Fruit fly (Drosophila melanogaster) whole organism, embryonic: ENCODE data around the gene drn.

Experiments used
- Adf1 ChIP-seq: fragments of 200-800 bp; sonication (Bioruptor generic); IDR thresholded peaks from 2 replicates; pipeline ENCODE4 v1.3.6; 2022; ENCODE audit warnings: missing biosample characterization, missing genetic modification characterization
- Blimp-1 ChIP-seq: fragments of 200-800 bp; sonication (Bioruptor generic); optimal IDR thresholded peaks from 3 replicates; lab custom pipeline; 2018; ENCODE audit warnings: missing biosample characterization, missing genetic modification characterization, mild to moderate bottlenecking, moderate library complexity, missing genetic modification reagents
- BtbVII ChIP-seq: fragments of 200-800 bp; sonication (Bioruptor generic); optimal IDR thresholded peaks from 3 replicates; lab custom pipeline; 2017; ENCODE audit warnings: missing biosample characterization, mild to moderate bottlenecking, missing genetic modification characterization
- Bteb2 ChIP-seq: fragments of 200-800 bp; sonication (Bioruptor generic); optimal IDR thresholded peaks from 2 replicates; lab custom pipeline; 2016; ENCODE audit warnings: missing biosample characterization, missing genetic modification characterization
- CG12659 ChIP-seq: fragments of 200-800 bp; sonication (Bioruptor generic); optimal IDR thresholded peaks from 3 replicates; lab custom pipeline; 2017; ENCODE audit warnings: mild to moderate bottlenecking, missing biosample characterization, missing genetic modification reagents, missing genetic modification characterization
- CG13424 ChIP-seq: fragments of 200-800 bp; sonication (Bioruptor generic); optimal IDR thresholded peaks from 2 replicates; lab custom pipeline; 2019; ENCODE audit warnings: missing biosample characterization, mild to moderate bottlenecking, missing genetic modification characterization, moderate library complexity
- CG14441 ChIP-seq: fragments of 200-800 bp; sonication (Bioruptor generic); IDR thresholded peaks from 2 replicates; pipeline ENCODE4 v1.3.6; 2022; ENCODE audit warnings: missing biosample characterization, missing genetic modification characterization
- CG15073 ChIP-seq: fragments of 200-800 bp; sonication (Bioruptor generic); optimal IDR thresholded peaks from 2 replicates; lab custom pipeline; 2016; ENCODE audit warnings: missing biosample characterization, missing genetic modification characterization
- CG30020 ChIP-seq: fragments of 200-800 bp; optimal IDR thresholded peaks from 2 replicates; lab custom pipeline; 2019; ENCODE audit warnings: missing biosample characterization, mild to moderate bottlenecking, missing genetic modification characterization, moderate library complexity
- CG3163 ChIP-seq: fragments of 200-800 bp; sonication (Bioruptor generic); optimal IDR thresholded peaks from 3 replicates; lab custom pipeline; 2016; ENCODE audit warnings: missing biosample characterization, missing genetic modification characterization
- CG34376 ChIP-seq: fragments of 200-800 bp; sonication (Bioruptor generic); optimal IDR thresholded peaks from 2 replicates; lab custom pipeline; 2018; ENCODE audit warnings: missing biosample characterization, mild to moderate bottlenecking, missing genetic modification characterization
- CG7271 ChIP-seq: fragments of 200-800 bp; sonication (Bioruptor generic); optimal IDR thresholded peaks from 2 replicates; lab custom pipeline; 2018; ENCODE audit warnings: missing biosample characterization, mild to moderate bottlenecking, missing genetic modification characterization, moderate library complexity
- Ets65A ChIP-seq: fragments of 200-800 bp; sonication (Bioruptor generic); peaks from one replicate; lab custom pipeline; 2016; ENCODE audit warnings: missing biosample characterization, missing genetic modification characterization
- Fer1 ChIP-seq: fragments of 200-800 bp; sonication (Bioruptor generic); optimal IDR thresholded peaks from 2 replicates; lab custom pipeline; 2017; ENCODE audit warnings: missing biosample characterization, mild to moderate bottlenecking, missing genetic modification characterization
- Hey ChIP-seq: fragments of 200-800 bp; sonication (Bioruptor generic); optimal IDR thresholded peaks from 3 replicates; lab custom pipeline; 2018; ENCODE audit warnings: missing biosample characterization, mild to moderate bottlenecking, missing genetic modification characterization
- Hmx ChIP-seq: fragments of 200-800 bp; sonication (Bioruptor generic); optimal IDR thresholded peaks from 2 replicates; lab custom pipeline; 2016; ENCODE audit warnings: missing biosample characterization, missing genetic modification characterization
- Hr3 ChIP-seq: fragments of 200-800 bp; sonication (Bioruptor generic); optimal IDR thresholded peaks from 3 replicates; lab custom pipeline; 2016; ENCODE audit warnings: missing biosample characterization, missing genetic modification characterization
- Kr ChIP-seq: fragments of 200-800 bp; sonication (Bioruptor generic); optimal IDR thresholded peaks from 2 replicates; lab custom pipeline; 2017; ENCODE audit warnings: missing biosample characterization, mild to moderate bottlenecking, missing genetic modification characterization
- Nf-YA ChIP-seq: fragments of 200-800 bp; sonication (Bioruptor generic); IDR thresholded peaks from 2 replicates; pipeline ENCODE4 v1.3.6; 2022; ENCODE audit warnings: missing biosample characterization, missing genetic modification characterization
- Sox102F ChIP-seq: fragments of 200-800 bp; sonication (Bioruptor generic); optimal IDR thresholded peaks from 2 replicates; lab custom pipeline; 2018; ENCODE audit warnings: missing biosample characterization, mild to moderate bottlenecking, missing genetic modification characterization, moderate library complexity
- abd-A ChIP-seq: fragments of 200-800 bp; sonication (Bioruptor generic); optimal IDR thresholded peaks from 3 replicates; lab custom pipeline; 2019; ENCODE audit warnings: missing biosample characterization, mild to moderate bottlenecking, missing genetic modification characterization, moderate library complexity
- aop ChIP-seq: fragments of 200-800 bp; sonication (Bioruptor generic); IDR thresholded peaks from 2 replicates; pipeline ENCODE4 v1.3.6; 2022; ENCODE audit warnings: missing biosample characterization, missing genetic modification characterization
- ap ChIP-seq: fragments of 200-800 bp; sonication (Bioruptor generic); IDR thresholded peaks from 2 replicates; pipeline ENCODE4 v1.3.6; 2022; ENCODE audit warnings: missing biosample characterization, missing genetic modification characterization
- ash1 ChIP-seq: fragments of 200-800 bp; sonication (Bioruptor generic); optimal IDR thresholded peaks from 2 replicates; lab custom pipeline; 2018; ENCODE audit warnings: missing biosample characterization, mild to moderate bottlenecking, missing genetic modification characterization
- az2 ChIP-seq: fragments of 200-800 bp; sonication (Bioruptor generic); optimal IDR thresholded peaks from 3 replicates; lab custom pipeline; 2016; ENCODE audit warnings: missing biosample characterization, missing genetic modification characterization
- cg ChIP-seq: fragments of 200-800 bp; sonication (Bioruptor generic); optimal IDR thresholded peaks from 3 replicates; lab custom pipeline; 2019; ENCODE audit warnings: missing biosample characterization, mild to moderate bottlenecking, missing genetic modification characterization, moderate library complexity
- dan ChIP-seq: fragments of 200-800 bp; sonication (Bioruptor generic); IDR thresholded peaks from 2 replicates; pipeline ENCODE4 v1.3.6; 2022; ENCODE audit warnings: missing biosample characterization, missing genetic modification characterization
- disco-r ChIP-seq: fragments of 200-800 bp; sonication (Bioruptor generic); optimal IDR thresholded peaks from 2 replicates; lab custom pipeline; 2016; ENCODE audit warnings: missing biosample characterization, missing genetic modification characterization
- dmrt11E ChIP-seq: fragments of 200-800 bp; sonication (Bioruptor generic); optimal IDR thresholded peaks from 3 replicates; lab custom pipeline; 2018; ENCODE audit warnings: missing biosample characterization, mild to moderate bottlenecking, missing genetic modification characterization, moderate library complexity
- emc ChIP-seq: fragments of 200-800 bp; sonication (Bioruptor generic); optimal IDR thresholded peaks from 2 replicates; lab custom pipeline; 2016; ENCODE audit warnings: missing biosample characterization, missing genetic modification characterization
- fd64A ChIP-seq: fragments of 200-800 bp; sonication (Bioruptor generic); optimal IDR thresholded peaks from 3 replicates; lab custom pipeline; 2018; ENCODE audit warnings: missing biosample characterization, mild to moderate bottlenecking, missing genetic modification characterization
- grn ChIP-seq: fragments of 200-800 bp; sonication (Bioruptor generic); optimal IDR thresholded peaks from 3 replicates; lab custom pipeline; 2017; ENCODE audit warnings: missing biosample characterization, missing genetic modification characterization
- hth ChIP-seq: fragments of >200 bp; optimal IDR thresholded peaks from 2 replicates; lab custom pipeline; 2017; ENCODE audit warnings: inconsistent platforms
- insv ChIP-seq, 2 experiments: fragments of 200-800 bp; sonication (Bioruptor generic); optimal IDR thresholded peaks; 3 replicates each; lab custom pipeline; 2016 to 2018; ENCODE audit warnings: missing biosample characterization in 2 of 2, missing genetic modification characterization in 2 of 2
- klu ChIP-seq: fragments of 200-800 bp; sonication (Bioruptor generic); IDR thresholded peaks from 2 replicates; pipeline ENCODE4 v1.3.6; 2022; ENCODE audit warnings: missing biosample characterization, missing genetic modification characterization
- knrl ChIP-seq: fragments of 200-800 bp; sonication (Bioruptor generic); IDR thresholded peaks from 3 replicates; pipeline ENCODE4 v1.3.6; 2022; ENCODE audit warnings: missing biosample characterization, missing genetic modification characterization; ENCODE audit not compliant: partially characterized antibody
- lilli ChIP-seq: fragments of 200-800 bp; sonication (Bioruptor generic); optimal IDR thresholded peaks from 3 replicates; lab custom pipeline; 2016; ENCODE audit warnings: missing biosample characterization, missing genetic modification characterization
- lmd ChIP-seq: fragments of 200-800 bp; sonication (Bioruptor generic); IDR thresholded peaks from 2 replicates; pipeline ENCODE4 v1.3.6; 2022; ENCODE audit warnings: missing biosample characterization, missing genetic modification characterization
- lov ChIP-seq, 2 experiments: fragments of 200-800 bp in 1 of 2; fragments of >200 bp in 1 of 2; sonication (Bioruptor generic) in 1 of 2; IDR thresholded peaks in 1 of 2; optimal IDR thresholded peaks in 1 of 2; 2 replicates in 1 of 2; 3 replicates in 1 of 2; pipeline versions ENCODE4 v1.3.6 to Lab custom; 2017 to 2022; ENCODE audit warnings: missing biosample characterization in 1 of 2, missing genetic modification characterization in 1 of 2
- maf-S ChIP-seq: fragments of 200-800 bp; sonication (Bioruptor generic); optimal IDR thresholded peaks from 2 replicates; lab custom pipeline; 2016; ENCODE audit warnings: missing biosample characterization, missing genetic modification characterization
- prd ChIP-seq, 3 experiments: fragments of >200 bp in 2 of 3; fragments of 200-800 bp in 1 of 3; sonication (Bioruptor generic) in 1 of 3; optimal IDR thresholded peaks in 2 of 3; IDR thresholded peaks in 1 of 3; 2 replicates in 2 of 3; 3 replicates in 1 of 3; pipeline versions ENCODE4 v1.3.6 to Lab custom; 2017 to 2022; ENCODE audit warnings: missing biosample characterization in 1 of 3, missing genetic modification characterization in 1 of 3
- sqz ChIP-seq: fragments of 200-800 bp; sonication (Bioruptor generic); optimal IDR thresholded peaks from 3 replicates; lab custom pipeline; 2018; ENCODE audit warnings: missing biosample characterization, mild to moderate bottlenecking, missing genetic modification characterization
- sug ChIP-seq: fragments of 200-800 bp; optimal IDR thresholded peaks from 2 replicates; lab custom pipeline; 2019; ENCODE audit warnings: missing biosample characterization, mild to moderate bottlenecking, missing genetic modification characterization, moderate library complexity
- tap ChIP-seq: fragments of 200-800 bp; optimal IDR thresholded peaks from 3 replicates; lab custom pipeline; 2019; ENCODE audit warnings: missing biosample characterization, mild to moderate bottlenecking, missing genetic modification characterization, moderate library complexity
- trh ChIP-seq: fragments of 200-800 bp; sonication (Bioruptor generic); optimal IDR thresholded peaks from 2 replicates; lab custom pipeline; 2016; ENCODE audit warnings: missing biosample characterization, missing genetic modification characterization
- tx ChIP-seq: fragments of 200-800 bp; sonication (Bioruptor generic); optimal IDR thresholded peaks from 2 replicates; lab custom pipeline; 2016; ENCODE audit warnings: missing biosample characterization, missing genetic modification characterization
- usp ChIP-seq: fragments of >200 bp; optimal IDR thresholded peaks from 2 replicates; lab custom pipeline; 2017; ENCODE audit warnings: missing biosample characterization, missing genetic modification characterization
- zf30C ChIP-seq: fragments of 200-800 bp; sonication (Bioruptor generic); optimal IDR thresholded peaks from 3 replicates; lab custom pipeline; 2018; ENCODE audit warnings: missing biosample characterization, mild to moderate bottlenecking, missing genetic modification characterization

drn gene

dm6 chr3R:9341189-9342012 is 1.4 kb downstream of the drn start (continued):
- TF ChIP-seq CG13424 = peak; percentile 87
- 0 out of 2 replicates have a peak, but pooled peaks have one; percentile 32 for TF ChIP-seq CG14441 (GFP tag; lab: Robert Waterston, UW)
- TF ChIP-seq Nf-YA (GFP tag; lab: Robert Waterston, UW) = peak; percentile 49; the same call in 1 of the 2 replicates
- TF ChIP-seq emc (GFP tag; lab: Kevin White, UChicago) = peak; percentile 11
- TF ChIP-seq Hmx (GFP tag; lab: Kevin White, UChicago) = peak; percentile 68
- TF ChIP-seq Hey = peak; percentile 37
- TF ChIP-seq Sox102F (GFP tag; lab: Kevin White, UChicago) = peak; percentile 64
- TF ChIP-seq Adf1 (GFP tag; lab: Robert Waterston, UW) = peak; percentile 42; the same call in 1 of the 2 replicates
- peak; percentile 64 for TF ChIP-seq Bteb2 (GFP tag; lab: Kevin White, UChicago)
- TF ChIP-seq Hr3 (GFP tag; lab: Kevin White, UChicago) = peak; percentile 63
- no peak for TF ChIP-seq zf30C (GFP tag; lab: Kevin White, UChicago)
- TF ChIP-seq knrl = peak; percentile 92
- TF ChIP-seq Kr = no peak
- no peak for TF ChIP-seq disco-r (GFP tag; lab: Kevin White, UChicago)
- peak; percentile 78 for TF ChIP-seq CG12659 (GFP tag; lab: Kevin White, UChicago)
- TF ChIP-seq az2 (GFP tag; lab: Kevin White, UChicago) = peak; percentile 60
- peak; percentile 91 for TF ChIP-seq Fer1 (GFP tag; lab: Kevin White, UChicago)
- peak; percentile 20 for TF ChIP-seq Ets65A (GFP tag; lab: Kevin White, UChicago)
- peak; percentile 61 for TF ChIP-seq Blimp-1 (GFP tag; lab: Kevin White, UChicago)
- TF ChIP-seq grn = peak; percentile 15
- TF ChIP-seq CG30020 = peak; percentile 63
- TF ChIP-seq dmrt11E (tag; lab: Kevin White, UChicago) = peak; percentile 61
- peak; percentile 64; the same call in 1 of the 2 replicates for TF ChIP-seq lmd (GFP tag; lab: Robert Waterston, UW)
- peak; percentile 20 for TF ChIP-seq tx (GFP tag; lab: Kevin White, UChicago)
- TF ChIP-seq aop (GFP tag; lab: Robert Waterston, UW) = 0 out of 2 replicates have a peak, but pooled peaks have one; percentile 23
- no peak for TF ChIP-seq dan (GFP tag; lab: Robert Waterston, UW)
- TF ChIP-seq fd64A = peak; percentile 12
- no peak for TF ChIP-seq CG15073 (GFP tag; lab: Kevin White, UChicago)
- peak; percentile 98 for TF ChIP-seq sug (tag; lab: Kevin White, UChicago)
- TF ChIP-seq cg (GFP tag; lab: Kevin White, UChicago) = peak; percentile 17
- TF ChIP-seq prd (optimal IDR thresholded peaks at IDR 0.05; lab: Kevin White, UChicago) = no peak
- TF ChIP-seq prd (GFP tag; IDR thresholded peaks at IDR 0.05; lab: Robert Waterston, UW) = peak; percentile 75
- TF ChIP-seq tap (tag; lab: Kevin White, UChicago) = peak; percentile 77
- TF ChIP-seq CG3163 (GFP tag; lab: Kevin White, UChicago) = no peak
- no peak for TF ChIP-seq hth (lab: Kevin White, UChicago)
- TF ChIP-seq ash1 (GFP tag; lab: Kevin White, UChicago) = peak; percentile 72
- peak; percentile 75 for TF ChIP-seq sqz (GFP tag; lab: Kevin White, UChicago)
- TF ChIP-seq abd-A = peak; percentile 91
- no peak for TF ChIP-seq ap
- TF ChIP-seq maf-S (GFP tag; lab: Kevin White, UChicago) = no peak
- peak; percentile 86 for TF ChIP-seq BtbVII (GFP tag; lab: Kevin White, UChicago)
- TF ChIP-seq klu (GFP tag; lab: Robert Waterston, UW) = peak; percentile 69; the same call in 1 of the 2 replicates
- TF ChIP-seq lov (optimal IDR thresholded peaks at IDR 0.05; lab: Kevin White, UChicago) = no peak
- TF ChIP-seq lov (GFP tag; IDR thresholded peaks at IDR 0.05; lab: Robert Waterston, UW) = peak; percentile 61; the same call in 1 of the 3 replicates
- TF ChIP-seq usp (GFP tag; lab: Kevin White, UChicago) = no peak
- TF ChIP-seq trh (GFP tag; lab: Kevin White, UChicago) = peak; percentile 0
- TF ChIP-seq insv (GFP tag; optimal IDR thresholded peaks at IDR 0.05; lab: Kevin White, UChicago) = peak in 1 of 2 experiments; percentile 72
- TF ChIP-seq CG7271 (tag; lab: Kevin White, UChicago) = peak; percentile 55
- peak; percentile 85 for TF ChIP-seq lilli
- TF ChIP-seq CG34376 (GFP tag; lab: Kevin White, UChicago) = peak; percentile 94
